Fruit fly (Drosophila melanogaster) whole organism: ENCODE data around the gene sNPF.

ENCODE experiments used
- CG8478 ChIP-seq: fragments of >200 bp; optimal IDR thresholded peaks from 2 replicates; lab custom pipeline; 2018; ENCODE audit warnings: inconsistent platforms
- Dll ChIP-seq: fragments of >200 bp; optimal IDR thresholded peaks from 2 replicates; lab custom pipeline; 2017
- EcR ChIP-seq, 2 experiments: fragments of >200 bp; optimal IDR thresholded peaks; 2 replicates each; lab custom pipeline; 2017; ENCODE audit warnings: missing biosample characterization in 2 of 2, missing genetic modification characterization in 2 of 2, missing genetic modification reagents in 2 of 2
- pan ChIP-seq: fragments of >200 bp; optimal IDR thresholded peaks from 2 replicates; lab custom pipeline; 2017
- psq ChIP-seq: fragments of >200 bp; optimal IDR thresholded peaks from 2 replicates; lab custom pipeline; 2017
- usp ChIP-seq: fragments of >200 bp; optimal IDR thresholded peaks from 2 replicates; lab custom pipeline; 2017; ENCODE audit warnings: missing biosample characterization, missing genetic modification characterization, mixed read lengths

Gene sNPF

DNA sequence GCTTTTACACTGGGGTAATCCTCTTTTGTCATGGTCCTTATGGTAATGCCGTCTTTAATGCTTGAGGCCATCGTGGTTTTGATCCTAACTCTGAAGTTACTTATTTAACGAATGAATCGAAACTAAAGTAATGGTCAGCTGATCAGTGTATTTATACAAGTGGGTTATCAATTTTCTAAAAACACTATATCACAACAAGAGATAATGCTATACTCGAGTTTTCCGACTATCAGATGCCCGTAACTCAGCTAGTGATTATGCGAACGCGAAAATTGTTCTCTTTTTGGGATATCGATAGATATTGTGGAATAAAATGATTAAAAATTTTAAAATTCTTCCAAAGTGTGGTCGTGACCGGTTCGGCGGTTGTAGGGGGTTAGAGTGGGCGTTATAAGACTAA lies 2.0 kb upstream of the sNPF start, which contains the start of gene AANATL3:
TSS of gene AANATL3 (minus strand) at position 101 of the 400 bp plus-strand sequence.
- TF ChIP-seq usp (GFP tag; lab: Kevin White, UChicago) = no peak
- TF ChIP-seq Dll = no peak
- TF ChIP-seq CG8478 (lab: Kevin White, UChicago) = no peak
- no peak for TF ChIP-seq psq (lab: Kevin White, UChicago)
- TF ChIP-seq EcR (GFP tag; optimal IDR thresholded peaks at IDR 0.05; lab: Kevin White, UChicago) = no peak
- TF ChIP-seq pan (lab: Kevin White, UChicago) = no peak

DNA sequence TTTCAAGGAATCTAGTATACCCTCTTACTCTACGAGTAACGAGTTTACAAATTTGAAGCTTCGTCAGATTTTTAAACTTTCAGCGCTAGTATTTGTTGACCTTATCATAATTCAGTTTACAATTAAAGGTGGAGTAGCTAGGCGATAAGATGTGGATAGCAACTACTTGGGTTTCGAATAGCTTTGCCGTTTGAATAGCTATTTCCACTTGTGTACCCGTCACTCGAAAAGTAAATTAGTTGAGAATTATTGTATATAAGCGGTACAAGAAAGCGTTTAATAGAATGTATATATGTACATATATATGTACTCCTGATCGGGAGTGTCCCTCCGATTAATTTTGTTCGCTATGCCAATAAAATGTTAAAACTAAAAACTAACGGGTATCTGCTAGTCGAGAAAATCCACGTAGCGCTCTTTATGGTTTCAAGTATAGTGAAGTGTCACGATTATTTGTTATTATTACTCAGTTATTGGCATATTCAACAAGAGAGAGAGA lies 1.3 kb upstream of the sNPF start:
- TF ChIP-seq EcR (GFP tag; optimal IDR thresholded peaks at IDR 0.05; lab: Kevin White, UChicago) = no peak
- TF ChIP-seq CG8478 (lab: Kevin White, UChicago) = no peak
- TF ChIP-seq pan (lab: Kevin White, UChicago) = no peak
- no peak for TF ChIP-seq usp (GFP tag; lab: Kevin White, UChicago)
- TF ChIP-seq Dll = no peak
- no peak for TF ChIP-seq psq (lab: Kevin White, UChicago)

DNA sequence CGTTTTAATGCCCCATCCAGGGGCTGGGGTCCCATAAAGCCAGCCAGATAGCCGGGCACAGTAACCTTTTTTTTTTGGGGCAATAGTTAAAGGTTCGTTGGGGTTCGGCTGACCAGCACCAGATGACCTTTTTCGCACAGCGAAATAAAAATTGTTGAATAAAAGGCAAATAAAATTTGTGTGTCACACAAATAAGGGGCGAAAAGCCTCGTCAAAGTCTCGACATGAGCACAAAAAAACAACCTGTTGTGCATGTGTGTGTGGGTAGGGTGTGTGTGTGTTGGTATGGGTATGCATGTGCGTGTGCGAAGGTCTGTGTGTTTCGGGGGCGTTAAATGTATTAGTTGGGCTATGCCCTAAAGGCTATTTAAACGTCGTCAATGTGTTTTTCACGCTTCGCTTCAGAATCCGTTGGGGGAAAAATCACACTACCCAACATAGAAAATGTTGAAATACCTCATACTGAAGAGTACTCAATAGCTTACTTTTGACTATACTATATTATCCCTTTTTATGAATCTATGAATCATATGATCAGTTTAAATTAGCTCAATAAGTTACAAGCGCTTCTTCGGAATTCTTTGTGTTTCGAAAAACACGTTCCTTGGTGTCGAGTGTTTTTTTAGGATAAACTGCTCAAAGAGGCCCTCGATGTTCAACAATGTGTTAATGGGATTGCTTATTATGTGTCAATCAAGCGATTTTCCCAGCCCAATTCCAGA lies 23.6 kb downstream of the sNPF start:
- TF ChIP-seq Dll = no peak
- TF ChIP-seq pan (lab: Kevin White, UChicago) = no peak
- TF ChIP-seq usp (GFP tag; lab: Kevin White, UChicago) = no peak
- TF ChIP-seq CG8478 (lab: Kevin White, UChicago) = no peak
- no peak for TF ChIP-seq EcR (GFP tag; optimal IDR thresholded peaks at IDR 0.05; lab: Kevin White, UChicago)
- no peak for TF ChIP-seq psq (lab: Kevin White, UChicago)

DNA sequence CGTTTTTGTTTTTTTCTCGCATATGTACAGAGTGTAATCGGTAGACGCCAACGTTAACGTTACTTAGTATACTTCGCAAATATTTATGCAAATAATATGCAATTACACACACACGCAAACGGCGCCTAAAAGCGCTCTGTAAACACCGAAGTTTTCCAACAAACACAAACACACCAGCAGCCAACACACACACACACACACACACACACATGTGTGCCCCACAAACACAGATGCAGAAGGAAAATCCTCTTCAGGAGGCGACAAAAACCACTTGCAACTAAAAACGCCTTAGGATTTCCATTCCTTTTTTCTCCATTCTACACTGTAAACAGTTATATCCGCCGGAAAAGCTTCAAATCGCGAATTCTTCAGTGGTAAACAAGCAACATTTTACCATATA lies 29.7 kb downstream of the sNPF start:
- TF ChIP-seq Dll = no peak
- no peak for TF ChIP-seq EcR (GFP tag; optimal IDR thresholded peaks at IDR 0.05; lab: Kevin White, UChicago)

DNA sequence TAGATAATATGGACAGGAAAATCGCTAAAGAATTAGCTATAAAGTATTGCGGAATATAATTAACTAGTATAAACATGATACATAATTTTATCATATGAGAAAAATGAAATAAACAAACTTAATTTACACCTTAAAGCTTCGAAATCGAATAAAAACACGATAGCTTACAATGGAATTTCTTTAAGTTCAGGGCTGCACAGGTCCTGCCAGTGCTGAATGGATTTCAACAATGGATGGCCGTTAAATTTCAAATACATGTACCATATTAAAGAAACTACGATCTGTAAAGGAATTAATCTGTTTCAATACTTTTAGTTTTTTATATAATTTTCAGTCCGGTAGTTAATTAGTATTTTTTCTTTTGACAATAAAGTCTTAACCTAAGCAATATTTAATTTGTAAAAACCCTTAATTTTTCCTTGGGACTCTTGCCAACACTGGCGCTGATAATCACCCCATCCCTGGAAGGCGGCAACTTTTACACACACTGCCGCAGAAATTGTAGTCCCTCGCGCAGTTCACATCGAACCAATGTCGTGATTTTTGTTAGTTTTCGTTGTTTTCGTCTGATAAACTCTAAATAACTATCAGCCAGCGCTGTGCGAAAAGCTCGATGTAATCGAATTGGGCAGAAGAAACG lies 33.4 kb downstream of the sNPF start, which contains the start of the genes barr and lok:
TSS of gene barr (minus strand) at position 353 of the 640 bp plus-strand sequence.
TSS of gene lok (plus strand) at position 405 of the 640 bp plus-strand sequence.
- TF ChIP-seq pan (lab: Kevin White, UChicago) (no peak), usp (GFP tag; lab: Kevin White, UChicago) (no peak), EcR (GFP tag; optimal IDR thresholded peaks at IDR 0.05; lab: Kevin White, UChicago) (no peak), psq (lab: Kevin White, UChicago) (no peak), CG8478 (lab: Kevin White, UChicago) (no peak), Dll (no peak)

DNA sequence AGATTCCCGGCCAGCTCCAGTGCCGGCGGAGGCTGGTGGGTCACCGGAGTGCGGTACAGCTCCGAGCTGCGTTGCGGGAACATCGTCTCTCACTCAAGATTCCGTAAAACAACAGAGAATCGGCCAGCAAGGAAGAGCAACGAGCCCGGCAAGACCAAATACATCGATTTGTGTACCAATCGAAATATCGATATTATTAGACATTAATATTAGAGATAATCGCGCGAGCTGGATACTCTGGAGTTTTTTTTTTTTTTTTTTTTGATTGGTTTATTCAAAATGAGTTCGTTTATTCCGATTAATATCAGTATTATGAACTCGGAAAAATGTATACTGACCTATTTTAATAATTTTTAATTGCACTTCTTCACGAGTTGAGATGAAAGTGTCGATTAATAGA lies 37.8 kb downstream of the sNPF start, which contains the start of gene vls:
TSS of gene vls (minus strand) at position 164 of the 400 bp plus-strand sequence.
- TF ChIP-seq CG8478 (lab: Kevin White, UChicago) (no peak), usp (GFP tag; lab: Kevin White, UChicago) (no peak), psq (lab: Kevin White, UChicago) (no peak), Dll (no peak)

DNA sequence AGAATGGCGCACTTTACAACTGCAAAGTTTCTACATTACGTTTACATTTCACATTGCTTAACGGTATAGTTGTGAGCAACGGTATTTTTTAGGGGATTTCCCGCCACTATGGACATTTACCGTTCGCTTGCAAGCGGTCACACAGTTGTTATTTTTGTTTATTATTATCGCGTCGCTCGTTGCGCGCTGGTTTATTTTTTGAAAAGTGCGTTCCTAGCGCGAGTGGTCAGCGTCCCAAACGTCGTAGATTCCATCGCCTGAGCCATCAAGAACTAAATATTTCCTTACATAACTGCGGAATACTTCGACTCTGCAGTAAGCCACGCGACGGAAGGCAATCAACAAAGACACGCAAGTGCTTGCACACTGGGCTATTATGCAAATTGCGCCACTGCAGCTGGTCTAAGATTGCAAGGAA lies 38.5 kb downstream of the sNPF start, which contains the start of gene bwa:
TSS of gene bwa (plus strand) at position 159 of the 418 bp plus-strand sequence.
- TF ChIP-seq Dll (no peak), CG8478 (lab: Kevin White, UChicago) (no peak), usp (GFP tag; lab: Kevin White, UChicago) (no peak), EcR (GFP tag; optimal IDR thresholded peaks at IDR 0.05; lab: Kevin White, UChicago) (no peak), pan (lab: Kevin White, UChicago) (no peak), psq (lab: Kevin White, UChicago) (no peak)

DNA sequence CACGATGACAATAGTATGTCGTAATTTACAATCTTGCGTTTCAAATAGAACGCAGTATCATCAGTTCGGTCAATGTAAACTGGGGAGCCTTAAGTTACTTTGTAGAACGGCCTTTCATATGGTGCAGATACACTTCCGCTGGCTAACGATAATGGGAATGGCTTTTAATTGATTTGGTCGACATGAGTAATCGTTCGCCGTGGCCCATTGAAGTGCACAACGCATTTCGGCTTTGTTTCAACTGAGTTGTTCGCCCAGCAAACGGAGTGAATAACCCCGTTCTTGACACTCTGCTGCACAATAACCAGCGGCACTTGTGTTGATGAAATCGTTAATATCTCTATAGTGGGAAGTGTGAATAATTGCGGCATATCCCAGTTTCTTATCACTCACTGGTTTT lies 40.2 kb downstream of the sNPF start:
- TF ChIP-seq usp (GFP tag; lab: Kevin White, UChicago) (no peak), Dll (no peak), psq (lab: Kevin White, UChicago) (no peak), pan (lab: Kevin White, UChicago) (no peak), EcR (GFP tag; optimal IDR thresholded peaks at IDR 0.05; lab: Kevin White, UChicago) (no peak), CG8478 (lab: Kevin White, UChicago) (no peak)

DNA sequence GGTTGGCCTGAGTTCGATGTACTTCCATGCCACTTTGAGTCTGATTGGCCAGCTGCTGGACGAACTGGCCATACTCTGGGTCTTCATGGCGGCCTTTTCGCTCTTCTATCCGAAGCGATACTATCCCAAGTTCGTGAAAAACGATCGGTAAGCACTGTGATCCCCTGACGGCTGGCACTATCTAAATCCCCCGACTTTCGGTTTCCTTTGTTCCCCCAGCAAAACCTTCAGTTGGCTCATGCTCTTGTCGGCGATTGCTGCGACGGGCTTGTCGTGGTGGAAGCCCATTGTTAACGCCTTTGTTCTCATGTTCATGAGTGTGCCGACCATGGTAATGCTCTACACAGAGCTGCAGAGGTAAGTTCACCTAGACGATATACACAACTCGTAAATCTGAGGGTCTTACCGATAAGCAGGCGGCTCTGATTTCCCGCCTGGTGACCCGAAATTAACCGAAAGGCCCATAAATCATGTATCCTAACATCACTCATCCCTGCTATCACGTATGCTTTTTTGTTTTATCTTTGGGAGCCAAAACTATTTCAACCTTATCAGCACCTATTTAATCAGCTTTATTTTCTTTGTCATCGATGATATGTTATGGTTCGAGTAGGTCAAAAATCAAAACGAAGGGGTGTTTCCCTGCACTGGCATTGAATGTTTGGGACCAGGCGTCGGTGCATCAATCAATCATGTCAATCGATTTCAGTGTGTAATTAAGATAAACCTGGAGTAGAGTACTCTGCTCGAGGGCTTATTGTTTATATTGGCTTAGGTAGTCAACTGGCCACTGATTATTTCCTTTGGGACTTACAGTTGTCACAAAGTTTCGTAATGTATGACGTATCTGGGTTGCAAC lies 41.7 kb downstream of the sNPF start:
- TF ChIP-seq psq (lab: Kevin White, UChicago) (no peak), usp (GFP tag; lab: Kevin White, UChicago) (no peak), CG8478 (lab: Kevin White, UChicago) (no peak), EcR (GFP tag; optimal IDR thresholded peaks at IDR 0.05; lab: Kevin White, UChicago) (no peak), pan (lab: Kevin White, UChicago) (no peak), Dll (no peak)

DNA sequence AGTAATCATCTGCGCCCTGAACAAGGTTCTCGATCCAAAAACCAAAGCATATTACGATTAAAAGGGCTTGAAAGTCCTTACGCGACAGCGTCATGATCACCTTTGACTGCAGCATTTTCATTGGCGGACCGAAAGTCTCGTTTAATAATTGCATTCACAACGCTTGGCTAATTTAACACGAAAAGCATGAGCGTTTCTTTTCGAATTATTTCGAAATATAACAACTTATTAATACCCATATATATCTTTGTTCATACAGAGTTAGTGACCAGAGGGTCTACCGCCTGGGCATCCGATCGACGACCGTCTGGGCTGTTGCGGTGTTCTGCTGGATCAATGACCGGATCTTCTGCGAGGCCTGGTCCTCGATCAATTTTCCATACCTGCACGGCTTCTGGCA lies 44.4 kb downstream of the sNPF start, which contains the start of gene CG10730:
TSS of gene CG10730 (minus strand) at position 101 of the 400 bp plus-strand sequence.
- no peak for TF ChIP-seq psq (lab: Kevin White, UChicago)

DNA sequence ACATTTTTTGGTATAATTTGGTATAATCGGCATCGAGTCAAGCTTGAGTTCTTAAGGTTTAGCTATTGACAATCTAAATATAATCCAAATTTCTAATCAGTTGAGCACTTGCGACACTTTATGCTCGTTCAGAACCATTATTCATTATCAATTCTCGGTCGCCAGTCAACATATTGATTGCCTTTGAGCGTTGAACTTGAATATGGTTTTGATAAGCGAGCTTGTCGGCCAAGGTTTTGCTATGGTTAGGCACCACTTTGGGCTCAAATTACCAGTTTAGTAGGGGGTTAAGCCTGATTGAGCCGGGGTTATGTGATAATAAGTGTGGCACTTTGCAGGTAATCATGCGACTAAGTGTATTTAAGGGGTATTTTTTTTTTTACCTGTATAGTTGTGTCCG lies 46.7 kb downstream of the sNPF start:
- no peak for TF ChIP-seq pan (lab: Kevin White, UChicago)
- no peak for TF ChIP-seq usp (GFP tag; lab: Kevin White, UChicago)
- no peak for TF ChIP-seq Dll
- TF ChIP-seq EcR (GFP tag; optimal IDR thresholded peaks at IDR 0.05; lab: Kevin White, UChicago) = no peak
- TF ChIP-seq psq (lab: Kevin White, UChicago) = no peak
- no peak for TF ChIP-seq CG8478 (lab: Kevin White, UChicago)
